Fruit fly (Drosophila melanogaster) whole organism, embryonic: ENCODE measurements around the gene Tusp.

Experiments
- CG10543 ChIP-seq: fragments of 200-800 bp; sonication (Bioruptor generic); optimal IDR thresholded peaks from 3 replicates; lab custom pipeline; 2017; ENCODE audit warnings: missing biosample characterization, mild to moderate bottlenecking, missing genetic modification characterization, moderate library complexity
- CG10654 ChIP-seq: fragments of 200-800 bp; sonication (Bioruptor generic); optimal IDR thresholded peaks from 2 replicates; lab custom pipeline; 2016; ENCODE audit warnings: missing biosample characterization, missing genetic modification characterization
- CG11398 ChIP-seq: fragments of 200-800 bp; sonication (Bioruptor generic); optimal IDR thresholded peaks from 2 replicates; lab custom pipeline; 2016; ENCODE audit warnings: missing biosample characterization, missing genetic modification characterization
- CG1233 ChIP-seq: fragments of 200-800 bp; sonication (Bioruptor generic); optimal IDR thresholded peaks from 4 replicates; lab custom pipeline; 2018; ENCODE audit warnings: missing biosample characterization, mild to moderate bottlenecking, missing genetic modification characterization
- CG12769 ChIP-seq: fragments of 200-800 bp; sonication (Bioruptor generic); optimal IDR thresholded peaks from 2 replicates; lab custom pipeline; 2019; ENCODE audit warnings: missing biosample characterization, mild to moderate bottlenecking, missing genetic modification characterization, moderate library complexity
- CG13287 ChIP-seq: fragments of 200-800 bp; sonication (Bioruptor generic); IDR thresholded peaks from 2 replicates; pipeline ENCODE4 v1.3.6; 2022; ENCODE audit warnings: missing biosample characterization, missing genetic modification characterization; ENCODE audit not compliant: partially characterized antibody
- CG14014 ChIP-seq: fragments of 200-800 bp; sonication (Bioruptor generic); IDR thresholded peaks from 2 replicates; pipeline ENCODE4 v1.3.6; 2022; ENCODE audit warnings: missing biosample characterization, missing genetic modification characterization
- CG17359 ChIP-seq: fragments of 200-800 bp; sonication (Bioruptor generic); optimal IDR thresholded peaks from 3 replicates; lab custom pipeline; 2018; ENCODE audit warnings: missing biosample characterization, mild to moderate bottlenecking, missing genetic modification characterization, moderate library complexity
- CG3065 ChIP-seq: fragments of 200-800 bp; sonication (Bioruptor generic); optimal IDR thresholded peaks from 2 replicates; lab custom pipeline; 2016; ENCODE audit warnings: missing biosample characterization, missing genetic modification characterization
- CG6791 ChIP-seq: fragments of 200-800 bp; sonication (Bioruptor generic); IDR thresholded peaks from 3 replicates; pipeline ENCODE4 v1.3.6; 2022; ENCODE audit warnings: missing biosample characterization, missing genetic modification characterization; ENCODE audit not compliant: partially characterized antibody
- CG7839 ChIP-seq: fragments of 200-800 bp; sonication (Bioruptor generic); optimal IDR thresholded peaks from 3 replicates; lab custom pipeline; 2018; ENCODE audit warnings: missing biosample characterization, mild to moderate bottlenecking, missing genetic modification characterization, moderate library complexity
- CG8290 ChIP-seq, 3 experiments: fragments of 200-800 bp; sonication (Bioruptor generic); optimal IDR thresholded peaks; 2 replicates each; lab custom pipeline; 2016 to 2019; ENCODE audit warnings: missing biosample characterization in 3 of 3, missing genetic modification characterization in 3 of 3, mild to moderate bottlenecking in 2 of 3, moderate library complexity in 1 of 3
- Hr78 ChIP-seq, 2 experiments: fragments of 200-800 bp in 1 of 2; fragments of >200 bp in 1 of 2; sonication (Bioruptor generic) in 1 of 2; optimal IDR thresholded peaks; 2 replicates each; lab custom pipeline; 2017 to 2019; ENCODE audit warnings: missing biosample characterization in 2 of 2, missing genetic modification characterization in 2 of 2, mild to moderate bottlenecking in 1 of 2, moderate library complexity in 1 of 2
- NfI ChIP-seq: fragments of 200-800 bp; sonication (Bioruptor generic); optimal IDR thresholded peaks from 3 replicates; lab custom pipeline; 2018; ENCODE audit warnings: missing biosample characterization, mild to moderate bottlenecking, missing genetic modification characterization, moderate library complexity
- Pdp1 ChIP-seq, 2 experiments: fragments of 200-800 bp; sonication (Bioruptor generic); optimal IDR thresholded peaks; 3 replicates each; lab custom pipeline; 2016; ENCODE audit warnings: missing biosample characterization in 2 of 2, missing genetic modification characterization in 2 of 2, mild to moderate bottlenecking in 1 of 2, moderate library complexity in 1 of 2
- Six4 ChIP-seq: fragments of 200-800 bp; sonication (Bioruptor generic); optimal IDR thresholded peaks from 2 replicates; lab custom pipeline; 2016; ENCODE audit warnings: missing biosample characterization, missing genetic modification characterization
- Sry-β ChIP-seq: fragments of 200-800 bp; sonication (Bioruptor generic); optimal IDR thresholded peaks from 2 replicates; lab custom pipeline; 2018; ENCODE audit warnings: missing biosample characterization, mild to moderate bottlenecking, missing genetic modification characterization, moderate library complexity
- Trl ChIP-seq, 3 experiments: fragments of >200 bp in 2 of 3; fragments of 200-800 bp in 1 of 3; sonication (Bioruptor generic) in 1 of 3; optimal IDR thresholded peaks; 2 replicates in 1 of 3; 3 replicates in 2 of 3; lab custom pipeline; 2016 to 2017; ENCODE audit warnings: missing biosample characterization in 1 of 3, missing genetic modification characterization in 1 of 3
- abd-A ChIP-seq: fragments of 200-800 bp; sonication (Bioruptor generic); optimal IDR thresholded peaks from 3 replicates; lab custom pipeline; 2019; ENCODE audit warnings: missing biosample characterization, mild to moderate bottlenecking, missing genetic modification characterization, moderate library complexity
- cg ChIP-seq: fragments of 200-800 bp; sonication (Bioruptor generic); optimal IDR thresholded peaks from 3 replicates; lab custom pipeline; 2019; ENCODE audit warnings: missing biosample characterization, mild to moderate bottlenecking, missing genetic modification characterization, moderate library complexity
- croc ChIP-seq: fragments of 200-800 bp; sonication (Bioruptor generic); conservative IDR thresholded peaks from 3 replicates; pipeline ENCODE4 v1.3.6; 2022; ENCODE audit warnings: missing biosample characterization, missing genetic modification characterization
- crol ChIP-seq: fragments of 200-800 bp; sonication (Bioruptor generic); IDR thresholded peaks from 2 replicates; pipeline ENCODE4 v1.3.6; 2022; ENCODE audit warnings: missing biosample characterization, missing genetic modification characterization
- ems ChIP-seq: fragments of 200-800 bp; sonication (Bioruptor generic); optimal IDR thresholded peaks from 3 replicates; lab custom pipeline; 2016; ENCODE audit warnings: missing biosample characterization, missing genetic modification characterization
- grau ChIP-seq: fragments of 200-800 bp; optimal IDR thresholded peaks from 3 replicates; lab custom pipeline; 2019; ENCODE audit warnings: missing biosample characterization, mild to moderate bottlenecking, missing genetic modification characterization, moderate library complexity
- lab ChIP-seq: fragments of 200-800 bp; sonication (Bioruptor generic); optimal IDR thresholded peaks from 3 replicates; lab custom pipeline; 2017; ENCODE audit warnings: missing biosample characterization, missing genetic modification characterization, mild to moderate bottlenecking, moderate library complexity, missing genetic modification reagents
- lilli ChIP-seq: fragments of 200-800 bp; sonication (Bioruptor generic); optimal IDR thresholded peaks from 3 replicates; lab custom pipeline; 2016; ENCODE audit warnings: missing biosample characterization, missing genetic modification characterization
- mirr ChIP-seq: fragments of 200-800 bp; sonication (Bioruptor generic); optimal IDR thresholded peaks from 3 replicates; lab custom pipeline; 2018; ENCODE audit warnings: missing biosample characterization, mild to moderate bottlenecking, missing genetic modification characterization
- mld ChIP-seq: fragments of 200-800 bp; sonication (Bioruptor generic); IDR thresholded peaks from 3 replicates; pipeline ENCODE4 v1.3.6; 2022; ENCODE audit warnings: missing biosample characterization, missing genetic modification characterization; ENCODE audit not compliant: partially characterized antibody
- nau ChIP-seq: fragments of 200-800 bp; sonication (Bioruptor generic); optimal IDR thresholded peaks from 3 replicates; lab custom pipeline; 2017; ENCODE audit warnings: missing biosample characterization, mild to moderate bottlenecking, missing genetic modification characterization, missing genetic modification reagents
- nom ChIP-seq: fragments of 200-800 bp; sonication (Bioruptor generic); optimal IDR thresholded peaks from 2 replicates; lab custom pipeline; 2017; ENCODE audit warnings: missing biosample characterization, missing genetic modification characterization, mild to moderate bottlenecking, moderate library complexity, missing genetic modification reagents
- onecut ChIP-seq: fragments of 200-800 bp; sonication (Bioruptor generic); IDR thresholded peaks from 2 replicates; pipeline ENCODE4 v1.3.6; 2022; ENCODE audit warnings: missing biosample characterization, missing genetic modification characterization
- psq ChIP-seq: fragments of 200-800 bp; sonication (Bioruptor generic); optimal IDR thresholded peaks from 2 replicates; lab custom pipeline; 2017; ENCODE audit warnings: missing biosample characterization, missing genetic modification characterization
- rib ChIP-seq: fragments of 200-800 bp; sonication (Bioruptor generic); IDR thresholded peaks from 2 replicates; pipeline ENCODE4 v1.3.6; 2022; ENCODE audit warnings: missing biosample characterization, missing genetic modification characterization
- scrt ChIP-seq: fragments of 200-800 bp; sonication (Bioruptor generic); optimal IDR thresholded peaks from 2 replicates; lab custom pipeline; 2018; ENCODE audit warnings: missing biosample characterization, mild to moderate bottlenecking, missing genetic modification characterization, moderate library complexity
- sd ChIP-seq: fragments of 200-800 bp; sonication (Bioruptor generic); optimal IDR thresholded peaks from 3 replicates; lab custom pipeline; 2018; ENCODE audit warnings: missing biosample characterization, mild to moderate bottlenecking, missing genetic modification characterization, moderate library complexity
- sima ChIP-seq: fragments of 200-800 bp; sonication (Bioruptor generic); optimal IDR thresholded peaks from 2 replicates; lab custom pipeline; 2016; ENCODE audit warnings: missing biosample characterization, missing genetic modification characterization
- sob ChIP-seq: fragments of 200-800 bp; sonication (Bioruptor generic); IDR thresholded peaks from 2 replicates; pipeline ENCODE4 v1.3.6; 2022; ENCODE audit warnings: missing biosample characterization, missing genetic modification characterization
- sug ChIP-seq: fragments of 200-800 bp; optimal IDR thresholded peaks from 2 replicates; lab custom pipeline; 2019; ENCODE audit warnings: missing biosample characterization, mild to moderate bottlenecking, missing genetic modification characterization, moderate library complexity
- yki ChIP-seq: fragments of >200 bp; optimal IDR thresholded peaks from 3 replicates; lab custom pipeline; 2018
- zf30C ChIP-seq: fragments of 200-800 bp; sonication (Bioruptor generic); optimal IDR thresholded peaks from 3 replicates; lab custom pipeline; 2018; ENCODE audit warnings: missing biosample characterization, mild to moderate bottlenecking, missing genetic modification characterization

Tusp gene

DNA sequence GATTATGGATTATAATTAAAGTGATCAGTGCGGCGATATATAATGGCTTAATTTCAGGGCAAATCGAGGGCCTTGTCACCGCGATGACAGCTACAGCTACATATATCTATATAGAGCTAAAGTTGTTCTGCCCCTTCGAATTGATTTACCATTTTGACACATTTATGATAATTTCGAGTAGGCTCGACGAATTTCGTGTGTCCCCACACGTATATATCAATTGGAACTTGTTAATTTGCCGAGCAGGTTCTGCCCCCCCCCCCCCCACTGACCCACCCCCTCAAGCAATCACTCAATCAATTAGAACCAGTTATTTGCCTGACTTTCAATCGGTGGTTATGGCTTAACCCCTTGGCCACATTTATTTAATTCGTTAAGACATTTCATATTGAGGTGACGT, 28.3 kb upstream of the Tusp start (continued):
- TF ChIP-seq mld (GFP tag; lab: Robert Waterston, UW) = no peak
- no peak for TF ChIP-seq lilli (GFP tag; lab: Kevin White, UChicago)
- TF ChIP-seq CG13287 = no peak
- TF ChIP-seq Six4 (GFP tag; lab: Kevin White, UChicago) = no peak
- no peak for TF ChIP-seq CG7839 (tag; lab: Kevin White, UChicago)
- no peak for TF ChIP-seq ems (GFP tag; lab: Kevin White, UChicago)
- no peak for TF ChIP-seq psq (GFP tag; lab: Kevin White, UChicago)
- TF ChIP-seq, all 482 proteins: peak for 12

DNA sequence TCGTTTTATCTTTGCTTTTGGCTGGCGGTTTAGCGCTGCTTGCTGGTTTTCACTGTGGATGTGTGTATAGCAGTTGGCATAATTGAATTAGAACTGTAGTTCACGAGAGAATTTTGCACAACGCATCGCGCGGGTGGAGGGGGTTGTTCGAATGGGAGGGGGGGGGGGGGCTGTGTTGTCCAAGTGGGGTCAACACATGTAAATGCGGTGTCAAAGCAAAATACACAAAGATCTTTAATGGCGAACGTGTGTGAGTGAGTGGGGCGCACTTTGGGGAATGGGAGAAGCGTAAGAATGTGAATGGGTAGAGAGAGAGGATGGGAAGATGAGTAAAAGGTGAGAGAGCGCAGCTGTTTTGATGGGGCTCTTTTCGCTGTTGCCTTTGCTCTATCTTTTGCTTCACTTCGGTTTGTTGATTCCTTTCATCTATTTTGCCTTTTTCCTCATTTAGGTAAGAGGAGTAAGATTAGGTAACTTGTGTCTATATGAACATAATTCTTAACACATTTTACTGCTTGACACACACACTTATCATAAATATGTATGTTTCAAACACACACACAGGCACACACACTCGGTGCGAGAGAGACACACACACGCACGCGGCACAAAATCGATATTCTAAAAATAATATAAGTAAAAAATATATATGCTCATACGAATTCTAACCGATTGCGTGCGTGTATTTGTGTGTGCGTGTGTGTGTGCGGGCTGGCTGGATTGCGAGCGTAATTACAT, 27.2 kb upstream of the Tusp start:
- TF ChIP-seq nom = peak; percentile 21
- TF ChIP-seq CG11398 (GFP tag; lab: Kevin White, UChicago) = no peak
- TF ChIP-seq abd-A (tag; lab: Kevin White, UChicago) = peak; percentile 47
- peak; percentile 9 for TF ChIP-seq nau
- TF ChIP-seq CG1233 (GFP tag; lab: Kevin White, UChicago) = peak; percentile 7
- TF ChIP-seq Trl (optimal IDR thresholded peaks at IDR 0.05; lab: Kevin White, UChicago) = peak; percentile 80 to 88
- TF ChIP-seq Trl (GFP tag; optimal IDR thresholded peaks at IDR 0.05; lab: Kevin White, UChicago) = no peak
- peak; percentile 5 for TF ChIP-seq lab (GFP tag; lab: Kevin White, UChicago)
- peak; percentile 74 for TF ChIP-seq mirr (GFP tag; lab: Kevin White, UChicago)
- no peak for TF ChIP-seq CG14014 (GFP tag; lab: Robert Waterston, UW)
- no peak for TF ChIP-seq croc (GFP tag; lab: Robert Waterston, UW)
- TF ChIP-seq Hr78 (GFP tag; optimal IDR thresholded peaks at IDR 0.05; lab: Kevin White, UChicago) = peak in 1 of 2 experiments; percentile 81
- TF ChIP-seq CG3065 (GFP tag; lab: Kevin White, UChicago) = no peak
- TF ChIP-seq zf30C (GFP tag; lab: Kevin White, UChicago) = no peak
- TF ChIP-seq sob = 0 out of 2 replicates have a peak, but pooled peaks have one; percentile 10
- TF ChIP-seq CG12769 = peak; percentile 14
- peak; percentile 84 for TF ChIP-seq cg (GFP tag; lab: Kevin White, UChicago)
- no peak for TF ChIP-seq CG8290 (GFP tag; optimal IDR thresholded peaks at IDR 0.05; lab: Kevin White, UChicago)
- TF ChIP-seq CG8290 (tag; optimal IDR thresholded peaks at IDR 0.05; lab: Kevin White, UChicago) = peak in 1 of 2 experiments; percentile 18
- peak; percentile 90 for TF ChIP-seq onecut
- no peak for TF ChIP-seq sima (GFP tag; lab: Kevin White, UChicago)
- no peak for TF ChIP-seq CG17359 (tag; lab: Kevin White, UChicago)
- TF ChIP-seq crol = peak; percentile 89
- TF ChIP-seq Pdp1 (GFP tag; optimal IDR thresholded peaks at IDR 0.05; lab: Kevin White, UChicago) = peak in 1 of 2 experiments; percentile 85
- peak; percentile 62 for TF ChIP-seq sug (tag; lab: Kevin White, UChicago)
- no peak for TF ChIP-seq NfI (GFP tag; lab: Kevin White, UChicago)
- TF ChIP-seq CG10654 = no peak
- TF ChIP-seq CG6791 = 0 out of 3 replicates have a peak, but pooled peaks have one; percentile 26
- peak; percentile 65 for TF ChIP-seq sd (tag; lab: Kevin White, UChicago)
- peak; percentile 41 for TF ChIP-seq CG10543 (GFP tag; lab: Kevin White, UChicago)
- peak; percentile 70; the same call in 1 of the 2 replicates for TF ChIP-seq rib (GFP tag; lab: Robert Waterston, UW)
- no peak for TF ChIP-seq Sry-β (GFP tag; lab: Kevin White, UChicago)
- peak; percentile 68 for TF ChIP-seq grau
- TF ChIP-seq scrt (GFP tag; lab: Kevin White, UChicago) = no peak
- TF ChIP-seq psq (GFP tag; lab: Kevin White, UChicago) = peak; percentile 19
- peak; percentile 42 for TF ChIP-seq yki (lab: Kevin White, UChicago)
